Worm (Caenorhabditis elegans) whole organism, midembryonic: ENCODE data around the gene F09E10.7.

Source experiments
- T22C8.4 ChIP-seq: fragments of 200-800 bp; sonication (Bioruptor generic); IDR thresholded peaks from 2 replicates; pipeline ENCODE4 v1.3.6; 2022; ENCODE audit warnings: missing genetic modification characterization, missing compliant biosample characterization
- klf-2 ChIP-seq: fragments of 200-800 bp; sonication (Bioruptor generic); conservative IDR thresholded peaks from 2 replicates; pipeline ENCODE4 v1.3.6; 2022; ENCODE audit warnings: missing genetic modification reagents, missing genetic modification characterization, missing compliant biosample characterization
- ref-1 ChIP-seq: fragments of 200-800 bp; sonication (Bioruptor generic); conservative IDR thresholded peaks from 2 replicates; pipeline ENCODE4 v1.3.6; 2022; ENCODE audit warnings: missing genetic modification reagents, missing genetic modification characterization, missing compliant biosample characterization
- ztf-23 ChIP-seq: fragments of 200-800 bp; sonication (Bioruptor generic); IDR thresholded peaks from 2 replicates; pipeline ENCODE4 v1.3.6; 2022; ENCODE audit warnings: missing genetic modification reagents, missing genetic modification characterization, missing compliant biosample characterization

DNA sequence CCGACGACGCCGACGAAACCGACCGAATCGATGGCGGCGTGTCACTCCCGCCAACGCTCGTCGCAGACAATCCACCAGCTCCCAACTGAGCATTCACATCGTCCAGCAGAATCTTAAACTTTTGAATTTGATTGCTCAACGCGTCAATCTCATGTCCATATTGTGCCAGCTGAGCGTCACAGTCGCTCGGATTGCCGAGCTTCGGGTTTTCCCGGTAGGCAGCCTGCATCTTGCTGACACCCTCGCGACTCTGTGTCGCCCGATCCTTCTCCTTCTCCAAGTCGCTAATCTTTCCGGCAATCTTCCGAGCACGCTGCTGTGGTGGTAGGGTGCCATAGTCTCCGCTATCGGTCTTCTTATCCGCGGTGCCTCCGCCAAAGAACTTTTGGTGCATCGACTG, 10.7 kb upstream of the F09E10.7 start:
- TF ChIP-seq ref-1 (no peak), T22C8.4 (GFP tag; lab: Robert Waterston, UW) (no peak), klf-2 (no peak), ztf-23 (GFP tag; lab: Robert Waterston, UW) (no peak)
